Worm (Caenorhabditis elegans) whole organism, early embryonic: ENCODE data around the gene srx-80.

ENCODE experiments used
- B0310.2 ChIP-seq: sonication (generic microtip); optimal IDR thresholded peaks from 2 replicates; lab custom pipeline; 2016; ENCODE audit warnings: mild to moderate bottlenecking, missing genetic modification characterization, missing compliant biosample characterization
- F13C5.2 ChIP-seq: sonication (generic microtip); optimal IDR thresholded peaks from 2 replicates; lab custom pipeline; 2017; ENCODE audit warnings: mild to moderate bottlenecking, missing genetic modification characterization, inconsistent platforms, missing compliant biosample characterization
- ama-1 ChIP-seq: fragments of 150-350 bp; optimal IDR thresholded peaks from 2 replicates; lab custom pipeline; 2014
- ceh-13 ChIP-seq: fragments of 200-800 bp; sonication (Bioruptor generic); optimal IDR thresholded peaks from 2 replicates; lab custom pipeline; 2018; ENCODE audit warnings: mild to moderate bottlenecking, missing genetic modification characterization, missing compliant biosample characterization
- ceh-36 ChIP-seq: sonication (generic microtip); optimal IDR thresholded peaks from 2 replicates; lab custom pipeline; 2016; ENCODE audit warnings: missing genetic modification characterization, inconsistent platforms, missing compliant biosample characterization
- flt-1 ChIP-seq: fragments of 200-800 bp; sonication (Bioruptor generic); IDR thresholded peaks from 2 replicates; pipeline ENCODE4 v1.3.6; 2022; ENCODE audit warnings: missing genetic modification characterization, missing compliant biosample characterization
- hmg-4 ChIP-seq: fragments of 200-800 bp; sonication (Bioruptor generic); optimal IDR thresholded peaks from 2 replicates; lab custom pipeline; 2018; ENCODE audit warnings: mild to moderate bottlenecking, missing genetic modification characterization, missing compliant biosample characterization
- hnd-1 ChIP-seq: sonication (generic microtip); optimal IDR thresholded peaks from 2 replicates; lab custom pipeline; 2016; ENCODE audit warnings: missing genetic modification characterization, missing compliant biosample characterization
- pes-1 ChIP-seq: fragments of 200-800 bp; sonication (Bioruptor generic); IDR thresholded peaks from 2 replicates; pipeline ENCODE4 v1.3.6; 2022; ENCODE audit warnings: missing genetic modification reagents, missing genetic modification characterization, missing compliant biosample characterization
- scrt-1 ChIP-seq: fragments of 200-800 bp; sonication (Bioruptor generic); IDR thresholded peaks from 2 replicates; pipeline ENCODE4 v1.3.6; 2022; ENCODE audit warnings: missing genetic modification characterization, missing compliant biosample characterization
- sea-1 ChIP-seq: fragments of 200-800 bp; sonication (Bioruptor generic); conservative IDR thresholded peaks from 2 replicates; pipeline ENCODE4 v1.3.6; 2022; ENCODE audit warnings: missing genetic modification characterization, missing compliant biosample characterization
- tbx-11 ChIP-seq: fragments of 200-800 bp; sonication (Bioruptor generic); IDR thresholded peaks from 2 replicates; pipeline ENCODE4 v1.3.6; 2022; ENCODE audit warnings: missing genetic modification characterization, missing compliant biosample characterization
- tbx-37 ChIP-seq: fragments of 200-800 bp; sonication (Bioruptor generic); conservative IDR thresholded peaks from 2 replicates; pipeline ENCODE4 v1.3.6; 2022; ENCODE audit warnings: missing genetic modification reagents, missing genetic modification characterization, missing compliant biosample characterization
- tra-4 ChIP-seq: sonication (generic microtip); optimal IDR thresholded peaks from 2 replicates; lab custom pipeline; 2017; ENCODE audit warnings: missing genetic modification characterization, missing compliant biosample characterization

ce11 chrV:11621276-11621675 lies 27.7 kb downstream of the srx-80 start:
- TF ChIP-seq B0310.2 (no peak), scrt-1 (no peak), tbx-37 (GFP tag; lab: Robert Waterston, UW) (no peak), flt-1 (GFP tag; lab: Robert Waterston, UW) (no peak), tbx-11 (GFP tag; lab: Robert Waterston, UW) (no peak), tra-4 (tag; lab: Kevin White, UChicago) (no peak), ama-1 (lab: Kevin White, UChicago) (no peak), pes-1 (GFP tag; lab: Robert Waterston, UW) (no peak), sea-1 (GFP tag; lab: Robert Waterston, UW) (no peak), hnd-1 (tag; lab: Kevin White, UChicago) (no peak), hmg-4 (GFP tag; lab: Kevin White, UChicago) (no peak), ceh-13 (GFP tag; lab: Kevin White, UChicago) (no peak), F13C5.2 (tag; lab: Kevin White, UChicago) (no peak), ceh-36 (tag; lab: Kevin White, UChicago) (no peak)
